Fruit fly (Drosophila melanogaster) whole organism, embryonic: ENCODE results near the gene Ser7.
A peak's percentile ranks its signal among the peaks of the same experiment; 100 is the strongest.

Source experiments
- ATbp ChIP-seq: fragments of 200-800 bp; sonication (Bioruptor generic); optimal IDR thresholded peaks from 2 replicates; lab custom pipeline; 2017; ENCODE audit warnings: missing biosample characterization, mild to moderate bottlenecking, missing genetic modification characterization, missing genetic modification reagents
- Antp ChIP-seq: fragments of 200-800 bp; sonication (Bioruptor generic); optimal IDR thresholded peaks from 3 replicates; lab custom pipeline; 2016; ENCODE audit warnings: missing biosample characterization, missing genetic modification characterization
- Atf3 ChIP-seq: fragments of 200-800 bp; sonication (Bioruptor generic); optimal IDR thresholded peaks from 3 replicates; lab custom pipeline; 2016; ENCODE audit warnings: missing biosample characterization, missing genetic modification characterization
- CG10321 ChIP-seq: fragments of 200-800 bp; sonication (Bioruptor generic); IDR thresholded peaks from 2 replicates; pipeline ENCODE4 v1.3.6; 2022; ENCODE audit warnings: missing biosample characterization, missing genetic modification characterization
- CG11504 ChIP-seq: fragments of 200-800 bp; sonication (Bioruptor generic); optimal IDR thresholded peaks from 3 replicates; lab custom pipeline; 2019; ENCODE audit warnings: missing biosample characterization, mild to moderate bottlenecking, missing genetic modification characterization, moderate library complexity
- CG13123 ChIP-seq: fragments of 200-800 bp; sonication (Bioruptor generic); optimal IDR thresholded peaks from 2 replicates; lab custom pipeline; 2016; ENCODE audit warnings: missing biosample characterization, missing genetic modification characterization
- CG14860 ChIP-seq: fragments of 200-800 bp; sonication (Bioruptor generic); IDR thresholded peaks from 3 replicates; pipeline ENCODE4 v1.3.6; 2022; ENCODE audit warnings: missing biosample characterization, missing genetic modification characterization; ENCODE audit not compliant: partially characterized antibody
- CG17385 ChIP-seq: fragments of 200-800 bp; sonication (Bioruptor generic); optimal IDR thresholded peaks from 3 replicates; lab custom pipeline; 2018; ENCODE audit warnings: missing biosample characterization, mild to moderate bottlenecking, missing genetic modification characterization
- CG18619 ChIP-seq: fragments of 200-800 bp; sonication (Bioruptor generic); optimal IDR thresholded peaks from 3 replicates; lab custom pipeline; 2017; ENCODE audit warnings: missing biosample characterization, mild to moderate bottlenecking, missing genetic modification characterization
- CG2712 ChIP-seq: fragments of 200-800 bp; optimal IDR thresholded peaks from 3 replicates; lab custom pipeline; 2019; ENCODE audit warnings: missing biosample characterization, mild to moderate bottlenecking, missing genetic modification characterization, moderate library complexity
- CG30020 ChIP-seq: fragments of 200-800 bp; optimal IDR thresholded peaks from 2 replicates; lab custom pipeline; 2019; ENCODE audit warnings: missing biosample characterization, mild to moderate bottlenecking, missing genetic modification characterization, moderate library complexity
- CG32532 ChIP-seq: fragments of 200-800 bp; sonication (Bioruptor generic); IDR thresholded peaks from 2 replicates; pipeline ENCODE4 v1.3.6; 2022; ENCODE audit warnings: missing biosample characterization, missing genetic modification characterization
- CG32767 ChIP-seq: fragments of 200-800 bp; sonication (Bioruptor generic); IDR thresholded peaks from 2 replicates; pipeline ENCODE4 v1.3.6; 2022; ENCODE audit warnings: missing biosample characterization, missing genetic modification characterization
- CG34376 ChIP-seq: fragments of 200-800 bp; sonication (Bioruptor generic); optimal IDR thresholded peaks from 2 replicates; lab custom pipeline; 2018; ENCODE audit warnings: missing biosample characterization, mild to moderate bottlenecking, missing genetic modification characterization
- CG3726 ChIP-seq: fragments of 200-800 bp; sonication (Bioruptor generic); IDR thresholded peaks from 3 replicates; pipeline ENCODE4, ENCODE4 v1.3.6; 2022; ENCODE audit warnings: missing biosample characterization, missing genetic modification characterization
- CG42726 ChIP-seq: fragments of 200-800 bp; sonication (Bioruptor generic); IDR thresholded peaks from 2 replicates; pipeline ENCODE4 v1.3.6; 2022; ENCODE audit warnings: missing biosample characterization, missing genetic modification characterization; ENCODE audit not compliant: partially characterized antibody
- CG7357 ChIP-seq: fragments of 200-800 bp; sonication (Bioruptor generic); IDR thresholded peaks from 3 replicates; pipeline ENCODE4 v1.3.6; 2022; ENCODE audit warnings: missing biosample characterization, missing genetic modification characterization
- CG7372 ChIP-seq: fragments of 200-800 bp; sonication (Bioruptor generic); IDR thresholded peaks from 2 replicates; pipeline ENCODE4 v1.3.6; 2022; ENCODE audit warnings: missing biosample characterization, missing genetic modification characterization
- CG7839 ChIP-seq: fragments of 200-800 bp; sonication (Bioruptor generic); optimal IDR thresholded peaks from 3 replicates; lab custom pipeline; 2018; ENCODE audit warnings: missing biosample characterization, mild to moderate bottlenecking, missing genetic modification characterization, moderate library complexity
- CG7963 ChIP-seq: fragments of 200-800 bp; sonication (Bioruptor generic); IDR thresholded peaks from 3 replicates; pipeline ENCODE4 v1.3.6; 2022; ENCODE audit warnings: missing biosample characterization, missing genetic modification characterization; ENCODE audit not compliant: partially characterized antibody
- CG8290 ChIP-seq, 3 experiments: fragments of 200-800 bp; sonication (Bioruptor generic); optimal IDR thresholded peaks; 2 replicates each; lab custom pipeline; 2016 to 2019; ENCODE audit warnings: missing biosample characterization in 3 of 3, missing genetic modification characterization in 3 of 3, mild to moderate bottlenecking in 2 of 3, moderate library complexity in 1 of 3
- CG8944 ChIP-seq: fragments of 200-800 bp; sonication (Bioruptor generic); optimal IDR thresholded peaks from 3 replicates; lab custom pipeline; 2016; ENCODE audit warnings: missing biosample characterization, missing genetic modification characterization
- CG9817 ChIP-seq: fragments of 200-800 bp; sonication (Bioruptor generic); optimal IDR thresholded peaks from 2 replicates; lab custom pipeline; 2018; ENCODE audit warnings: missing biosample characterization, mild to moderate bottlenecking, missing genetic modification characterization, moderate library complexity
- Dek ChIP-seq: fragments of 200-800 bp; sonication (Bioruptor generic); optimal IDR thresholded peaks from 3 replicates; lab custom pipeline; 2019; ENCODE audit warnings: missing biosample characterization, mild to moderate bottlenecking, missing genetic modification characterization, moderate library complexity
- ERR ChIP-seq: fragments of 200-800 bp; sonication (Bioruptor generic); optimal IDR thresholded peaks from 2 replicates; lab custom pipeline; 2016; ENCODE audit warnings: missing biosample characterization, missing genetic modification characterization
- Hand ChIP-seq: fragments of 200-800 bp; sonication (Bioruptor generic); optimal IDR thresholded peaks from 2 replicates; lab custom pipeline; 2017; ENCODE audit warnings: mild to moderate bottlenecking, missing biosample characterization, missing genetic modification reagents, missing genetic modification characterization
- Hmr ChIP-seq: fragments of 200-800 bp; sonication (Bioruptor generic); optimal IDR thresholded peaks from 3 replicates; lab custom pipeline; 2017; ENCODE audit warnings: mild to moderate bottlenecking, missing biosample characterization, missing genetic modification reagents, missing genetic modification characterization
- Kr ChIP-seq: fragments of 200-800 bp; sonication (Bioruptor generic); optimal IDR thresholded peaks from 2 replicates; lab custom pipeline; 2017; ENCODE audit warnings: missing biosample characterization, mild to moderate bottlenecking, missing genetic modification characterization
- NC2β ChIP-seq: fragments of 200-800 bp; sonication (Bioruptor generic); optimal IDR thresholded peaks from 2 replicates; lab custom pipeline; 2016; ENCODE audit warnings: missing biosample characterization, missing genetic modification characterization
- Nf-YA ChIP-seq: fragments of 200-800 bp; sonication (Bioruptor generic); IDR thresholded peaks from 2 replicates; pipeline ENCODE4 v1.3.6; 2022; ENCODE audit warnings: missing biosample characterization, missing genetic modification characterization
- Nf-YB ChIP-seq: fragments of 200-800 bp; sonication (Bioruptor generic); optimal IDR thresholded peaks from 3 replicates; lab custom pipeline; 2019; ENCODE audit warnings: missing biosample characterization, mild to moderate bottlenecking, missing genetic modification characterization, moderate library complexity
- NfI ChIP-seq: fragments of 200-800 bp; sonication (Bioruptor generic); optimal IDR thresholded peaks from 3 replicates; lab custom pipeline; 2018; ENCODE audit warnings: missing biosample characterization, mild to moderate bottlenecking, missing genetic modification characterization, moderate library complexity
- Oaz ChIP-seq: fragments of 200-800 bp; sonication (Bioruptor generic); IDR thresholded peaks from 2 replicates; pipeline ENCODE4 v1.3.6; 2022; ENCODE audit warnings: missing biosample characterization, missing genetic modification characterization
- Rfx ChIP-seq: fragments of 200-800 bp; sonication (Bioruptor generic); IDR thresholded peaks from 2 replicates; pipeline ENCODE4 v1.3.6; 2022; ENCODE audit warnings: missing biosample characterization, missing genetic modification characterization
- Six4 ChIP-seq: fragments of 200-800 bp; sonication (Bioruptor generic); optimal IDR thresholded peaks from 2 replicates; lab custom pipeline; 2016; ENCODE audit warnings: missing biosample characterization, missing genetic modification characterization
- Ssrp ChIP-seq: fragments of 200-800 bp; sonication (Bioruptor generic); optimal IDR thresholded peaks from 2 replicates; lab custom pipeline; 2018; ENCODE audit warnings: missing biosample characterization, mild to moderate bottlenecking, missing genetic modification characterization, moderate library complexity
- YL-1 ChIP-seq: fragments of 200-800 bp; sonication (Bioruptor generic); optimal IDR thresholded peaks from 3 replicates; lab custom pipeline; 2017; ENCODE audit warnings: missing biosample characterization, mild to moderate bottlenecking, missing genetic modification characterization
- btn ChIP-seq: fragments of 200-800 bp; sonication (Bioruptor generic); optimal IDR thresholded peaks from 2 replicates; lab custom pipeline; 2016; ENCODE audit warnings: missing biosample characterization, missing genetic modification characterization
- dpn ChIP-seq, 2 experiments: fragments of 200-800 bp; sonication (Bioruptor generic); optimal IDR thresholded peaks; 3 replicates each; lab custom pipeline; 2016; ENCODE audit warnings: missing biosample characterization in 2 of 2, missing genetic modification characterization in 2 of 2
- fru ChIP-seq: fragments of >200 bp; optimal IDR thresholded peaks from 2 replicates; lab custom pipeline; 2017
- ftz-f1 ChIP-seq: fragments of 200-800 bp; sonication (Bioruptor generic); optimal IDR thresholded peaks from 2 replicates; lab custom pipeline; 2016; ENCODE audit warnings: missing biosample characterization, missing genetic modification characterization
- grau ChIP-seq: fragments of 200-800 bp; optimal IDR thresholded peaks from 3 replicates; lab custom pipeline; 2019; ENCODE audit warnings: missing biosample characterization, mild to moderate bottlenecking, missing genetic modification characterization, moderate library complexity
- ind ChIP-seq: fragments of 200-800 bp; sonication (Bioruptor generic); optimal IDR thresholded peaks from 3 replicates; lab custom pipeline; 2016; ENCODE audit warnings: missing biosample characterization, missing genetic modification characterization
- kah ChIP-seq: fragments of 200-800 bp; sonication (Bioruptor generic); optimal IDR thresholded peaks from 2 replicates; lab custom pipeline; 2018; ENCODE audit warnings: missing biosample characterization, mild to moderate bottlenecking, missing genetic modification characterization
- lbe ChIP-seq: fragments of 200-800 bp; sonication (Bioruptor generic); optimal IDR thresholded peaks from 2 replicates; lab custom pipeline; 2016; ENCODE audit warnings: missing biosample characterization, mild to moderate bottlenecking, missing genetic modification characterization
- mam ChIP-seq: fragments of 200-800 bp; sonication (Bioruptor generic); optimal IDR thresholded peaks from 3 replicates; lab custom pipeline; 2016; ENCODE audit warnings: missing biosample characterization, missing genetic modification characterization
- mld ChIP-seq: fragments of 200-800 bp; sonication (Bioruptor generic); IDR thresholded peaks from 3 replicates; pipeline ENCODE4 v1.3.6; 2022; ENCODE audit warnings: missing biosample characterization, missing genetic modification characterization; ENCODE audit not compliant: partially characterized antibody
- otp ChIP-seq: fragments of 200-800 bp; sonication (Bioruptor generic); IDR thresholded peaks from 3 replicates; pipeline ENCODE4, ENCODE4 v1.3.6; 2022; ENCODE audit warnings: missing biosample characterization, missing genetic modification characterization
- pzg ChIP-seq: fragments of 200-800 bp; sonication (Bioruptor generic); optimal IDR thresholded peaks from 3 replicates; lab custom pipeline; 2018; ENCODE audit warnings: missing biosample characterization, mild to moderate bottlenecking, missing genetic modification characterization, moderate library complexity
- row ChIP-seq: fragments of 200-800 bp; sonication (Bioruptor generic); IDR thresholded peaks from 3 replicates; pipeline ENCODE4 v1.3.6; 2022; ENCODE audit warnings: missing biosample characterization, missing genetic modification characterization
- toy ChIP-seq: fragments of 200-800 bp; sonication (Bioruptor generic); IDR thresholded peaks from 2 replicates; pipeline ENCODE4 v1.3.6; 2022; ENCODE audit warnings: missing biosample characterization, missing genetic modification characterization
- trem ChIP-seq: fragments of 200-800 bp; optimal IDR thresholded peaks from 3 replicates; lab custom pipeline; 2019; ENCODE audit warnings: missing biosample characterization, mild to moderate bottlenecking, missing genetic modification characterization, moderate library complexity

Ser7 gene

dm6 chrX:9871632-9872031 lies 6.6 kb downstream of the Ser7 start, which contains the start of gene CG45061 (continued):
- no peak for TF ChIP-seq CG7839
- TF ChIP-seq ATbp (GFP tag; lab: Kevin White, UChicago): no peak
- 0 out of 2 replicates have a peak, but pooled peaks have one; percentile 8 for TF ChIP-seq Nf-YA
- TF ChIP-seq CG34376 (GFP tag; lab: Kevin White, UChicago): peak; percentile 13
- no peak for TF ChIP-seq Nf-YB
- TF ChIP-seq ERR (GFP tag; lab: Kevin White, UChicago): no peak
- no peak for TF ChIP-seq Oaz
- TF ChIP-seq CG8944 (GFP tag; lab: Kevin White, UChicago): no peak
- TF ChIP-seq CG32532 (GFP tag; lab: Robert Waterston, UW): no peak
- TF ChIP-seq Hmr (GFP tag; lab: Kevin White, UChicago): peak; percentile 42
- TF ChIP-seq CG17385: no peak
- TF ChIP-seq CG10321 (GFP tag; lab: Robert Waterston, UW): no peak
- no peak for TF ChIP-seq CG8290 (GFP tag; optimal IDR thresholded peaks at IDR 0.05; lab: Kevin White, UChicago)
- peak in 1 of 2 experiments; percentile 73 for TF ChIP-seq CG8290 (tag; optimal IDR thresholded peaks at IDR 0.05; lab: Kevin White, UChicago)
- no peak for TF ChIP-seq CG13123 (GFP tag; lab: Kevin White, UChicago)
- TF ChIP-seq CG14860 (GFP tag; lab: Robert Waterston, UW): no peak
- peak; percentile 55 for TF ChIP-seq Rfx (GFP tag; lab: Robert Waterston, UW)
- no peak for TF ChIP-seq ind
- TF ChIP-seq btn (GFP tag; lab: Kevin White, UChicago): no peak
- no peak for TF ChIP-seq Atf3
- no peak for TF ChIP-seq fru (lab: Kevin White, UChicago)
- no peak for TF ChIP-seq CG30020
- no peak for TF ChIP-seq CG7963 (GFP tag; lab: Robert Waterston, UW)
- TF ChIP-seq dpn (GFP tag; optimal IDR thresholded peaks at IDR 0.05; lab: Kevin White, UChicago): no peak
- TF ChIP-seq CG7357 (GFP tag; lab: Robert Waterston, UW): no peak
- no peak for TF ChIP-seq YL-1 (GFP tag; lab: Kevin White, UChicago)
- TF ChIP-seq kah (GFP tag; lab: Kevin White, UChicago): no peak
- no peak for TF ChIP-seq toy (GFP tag; lab: Robert Waterston, UW)
- TF ChIP-seq CG18619 (GFP tag; lab: Kevin White, UChicago): no peak
- no peak for TF ChIP-seq CG2712 (tag; lab: Kevin White, UChicago)
- TF ChIP-seq row: peak; percentile 56; the same call in 2 of the 3 replicates
- peak; percentile 12 for TF ChIP-seq mam (GFP tag; lab: Kevin White, UChicago)
- no peak for TF ChIP-seq CG3726
- TF ChIP-seq Ssrp: no peak
- TF ChIP-seq CG32767 (GFP tag; lab: Robert Waterston, UW): no peak
- TF ChIP-seq CG11504 (tag; lab: Kevin White, UChicago): no peak
- no peak for TF ChIP-seq Dek (tag; lab: Kevin White, UChicago)
- no peak for TF ChIP-seq pzg (GFP tag; lab: Kevin White, UChicago)
- TF ChIP-seq ftz-f1 (GFP tag; lab: Kevin White, UChicago): no peak
- TF ChIP-seq trem (tag; lab: Kevin White, UChicago): no peak
- no peak for TF ChIP-seq CG42726 (GFP tag; lab: Robert Waterston, UW)
- TF ChIP-seq Hand (GFP tag; lab: Kevin White, UChicago): no peak
- no peak for TF ChIP-seq lbe (GFP tag; lab: Kevin White, UChicago)
- TF ChIP-seq NfI (GFP tag; lab: Kevin White, UChicago): no peak
- no peak for TF ChIP-seq Antp (GFP tag; lab: Kevin White, UChicago)
- TF ChIP-seq grau (tag; lab: Kevin White, UChicago): no peak
- TF ChIP-seq mld: no peak
- TF ChIP-seq otp (GFP tag; lab: Robert Waterston, UW): no peak
- no peak for TF ChIP-seq CG7372 (GFP tag; lab: Robert Waterston, UW)
- TF ChIP-seq NC2β (GFP tag; lab: Kevin White, UChicago): no peak
- TF ChIP-seq Kr (GFP tag; lab: Kevin White, UChicago): no peak
- no peak for TF ChIP-seq Six4 (GFP tag; lab: Kevin White, UChicago)
- TF ChIP-seq CG9817 (tag; lab: Kevin White, UChicago): no peak
